Worm (Caenorhabditis elegans): Measurements from ENCODE around the gene Y59C2A.1.
"Not testable (repeated sequence)": the region's sequence is repeated elsewhere in the genome, so short reads cannot be mapped to it uniquely, and the experiment has no call there.

The Y59C2A.1 gene

DNA sequence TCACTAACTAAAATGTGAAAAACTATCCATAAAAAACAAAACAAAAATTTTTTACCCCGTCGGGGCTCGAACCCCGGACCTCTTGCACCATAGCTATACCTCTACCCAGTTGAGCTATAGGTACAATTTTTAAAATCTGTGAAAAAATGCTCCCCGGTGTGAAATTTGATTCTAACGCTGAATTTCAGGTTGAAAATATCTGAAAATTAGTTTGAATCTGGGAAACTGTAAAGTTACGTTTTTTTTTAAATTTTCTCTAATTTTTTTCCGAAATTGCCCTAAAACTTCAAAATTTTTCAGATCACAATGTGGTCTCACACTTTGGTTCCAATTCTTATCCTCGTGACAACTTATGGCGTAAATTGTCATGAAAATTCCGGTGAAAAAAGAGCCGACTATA lies at the start of gene Y59C2A.1:
Gene Y59C2A.1, plus strand, starts transcription at position 301 of the 400 bp plus-strand sequence.
- TF ChIP-seq sem-2 (GFP tag; optimal IDR thresholded peaks at IDR 0.05): no peak

DNA sequence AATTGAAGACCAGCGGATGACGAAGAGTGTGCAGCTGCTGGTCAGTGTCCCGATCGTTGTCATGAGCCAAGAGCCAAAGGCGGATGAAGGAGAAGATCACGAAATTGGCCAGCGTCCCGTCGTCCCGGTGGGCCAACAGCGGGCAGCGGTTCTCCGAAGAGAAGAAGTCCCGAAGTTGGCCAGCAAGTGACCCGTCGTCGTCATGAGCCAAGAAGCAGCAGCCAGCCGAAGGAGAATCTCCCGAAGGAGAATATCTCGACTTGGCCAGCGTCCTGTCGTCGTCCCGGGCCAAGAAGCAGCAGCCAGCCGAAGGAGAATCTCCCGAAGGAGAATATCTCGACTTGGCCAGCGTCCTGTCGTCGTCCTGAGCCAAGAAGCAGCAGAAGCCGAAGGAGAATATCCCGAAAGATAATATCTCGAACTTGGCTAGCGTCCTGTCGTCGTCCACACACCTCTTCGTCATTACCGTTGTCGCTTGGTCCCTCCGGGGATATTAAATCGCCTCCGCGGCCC lies 44.5 kb upstream of the Y59C2A.1 start, which contains the start of gene C33C12.11:
Gene C33C12.11, minus strand, starts transcription at position 463 of the 513 bp plus-strand sequence.
- TF ChIP-seq snpc-4, nhr-28, mls-2 (tag; optimal IDR thresholded peaks at IDR 0.05): not testable (repeated sequence)

DNA sequence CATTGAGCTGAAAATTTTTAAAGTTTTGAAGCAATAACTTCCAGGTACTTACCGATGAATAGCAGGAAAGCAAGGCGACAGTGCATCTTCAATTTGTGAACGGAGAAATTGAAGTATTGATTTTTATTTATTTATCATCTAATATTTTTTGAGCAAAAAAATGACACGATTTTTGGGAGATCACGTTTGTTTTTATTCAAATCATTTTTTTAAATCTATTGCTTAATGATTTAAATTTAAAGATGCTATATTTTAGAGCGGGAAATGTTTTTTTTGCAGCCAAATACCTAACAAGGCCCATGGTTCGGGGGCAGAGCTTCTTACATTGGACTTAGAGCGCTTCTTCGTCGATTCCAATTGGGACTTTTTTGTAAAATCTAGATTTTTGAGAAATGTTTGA lies 41.5 kb upstream of the Y59C2A.1 start, which contains the start of gene C33C12.4:
Gene C33C12.4, minus strand, starts transcription at position 101 of the 400 bp plus-strand sequence.
- TF ChIP-seq cnd-1 (tag; optimal IDR thresholded peaks at IDR 0.05) (no peak), ceh-83 (GFP tag; optimal IDR thresholded peaks at IDR 0.05) (no peak), nhr-76 (tag; optimal IDR thresholded peaks at IDR 0.05) (no peak), M03D4.4 (tag; optimal IDR thresholded peaks at IDR 0.05) (no peak), elt-1 (tag; optimal IDR thresholded peaks at IDR 0.05; ENCODE audit: borderline replicate concordance, insufficient read depth) (no peak), drap-1 (GFP tag; optimal IDR thresholded peaks at IDR 0.05) (no peak), ces-1 (GFP tag; optimal IDR thresholded peaks at IDR 0.05) (no peak)

DNA sequence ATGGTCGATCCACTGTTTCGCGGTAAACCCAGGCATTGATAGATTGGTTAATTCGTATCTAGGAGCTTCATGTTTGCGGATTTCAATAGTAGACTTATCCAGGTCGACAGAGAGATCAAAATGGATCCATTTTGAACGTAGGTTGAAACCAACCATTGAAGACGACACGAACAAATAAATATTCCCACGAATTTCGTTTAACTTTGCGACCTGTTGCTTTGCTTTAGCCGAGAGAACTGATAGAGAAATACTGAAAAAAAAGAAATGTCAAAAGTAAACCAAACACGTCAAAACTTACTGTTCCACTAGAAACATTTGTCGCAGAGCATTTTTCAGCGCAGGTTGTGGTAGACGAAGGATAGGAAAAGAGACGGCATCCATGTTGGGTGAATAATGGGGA lies 39.5 kb upstream of the Y59C2A.1 start, which contains the start of gene fbxb-38:
Gene fbxb-38, minus strand, starts transcription at position 390 of the 400 bp plus-strand sequence.
- TF ChIP-seq blmp-1 (tag; optimal IDR thresholded peaks at IDR 0.05) (no peak), nhr-76 (tag; optimal IDR thresholded peaks at IDR 0.05) (no peak), sem-2 (GFP tag; optimal IDR thresholded peaks at IDR 0.05) (no peak), ceh-43 (GFP tag; optimal IDR thresholded peaks at IDR 0.05) (no peak), elt-1 (tag; optimal IDR thresholded peaks at IDR 0.05; ENCODE audit: borderline replicate concordance, insufficient read depth) (no peak), lsy-2 (tag; optimal IDR thresholded peaks at IDR 0.05) (no peak), hlh-1 (tag; optimal IDR thresholded peaks at IDR 0.05) (no peak), mep-1 (tag; optimal IDR thresholded peaks at IDR 0.05) (no peak), ztf-11 (tag; optimal IDR thresholded peaks at IDR 0.05) (no peak)

DNA sequence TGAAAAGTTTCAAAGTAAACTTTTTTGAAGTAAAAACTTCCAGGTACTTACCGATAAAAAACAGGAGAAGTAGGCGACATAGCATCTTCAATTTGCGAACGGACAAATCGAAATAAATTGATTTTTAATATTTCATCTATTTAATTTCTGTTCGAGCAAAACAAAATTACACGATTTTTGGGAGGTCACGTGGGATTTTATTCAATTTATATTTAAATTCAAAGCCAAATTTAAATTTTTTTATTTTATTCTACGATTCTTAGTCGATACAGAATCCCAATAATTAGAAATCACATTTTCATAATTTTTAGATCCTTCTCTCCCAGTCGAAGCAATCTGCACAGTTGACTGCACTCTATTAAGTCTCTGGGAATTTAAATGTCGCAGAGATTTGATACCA lies 37.8 kb upstream of the Y59C2A.1 start, which contains the start of gene C33C12.12:
Gene C33C12.12, minus strand, starts transcription at position 101 of the 400 bp plus-strand sequence.
- TF ChIP-seq elt-3 (tag; optimal IDR thresholded peaks at IDR 0.05) (no peak), ceh-83 (GFP tag; optimal IDR thresholded peaks at IDR 0.05) (no peak), tbx-8 (GFP tag; optimal IDR thresholded peaks at IDR 0.05) (no peak), lsy-2 (tag; optimal IDR thresholded peaks at IDR 0.05) (no peak), mls-2 (tag; optimal IDR thresholded peaks at IDR 0.05) (no peak), unc-62 (GFP tag; optimal IDR thresholded peaks at IDR 0.05) (no peak), lin-32 (GFP tag; optimal IDR thresholded peaks at IDR 0.05) (no peak), snpc-4 (tag; optimal IDR thresholded peaks at IDR 0.05) (no peak), unc-120 (tag; optimal IDR thresholded peaks at IDR 0.05; ENCODE audit: poor library complexity, severe bottlenecking) (no peak), blmp-1 (tag; optimal IDR thresholded peaks at IDR 0.05) (no peak), sptf-1 (tag; optimal IDR thresholded peaks at IDR 0.05) (no peak), ceh-39 (tag; optimal IDR thresholded peaks at IDR 0.05) (no peak), sem-2 (GFP tag; optimal IDR thresholded peaks at IDR 0.05) (no peak), mep-1 (tag; optimal IDR thresholded peaks at IDR 0.05) (no peak), zip-8 (tag; optimal IDR thresholded peaks at IDR 0.05) (no peak), nhr-12 (tag; optimal IDR thresholded peaks at IDR 0.05) (no peak)

DNA sequence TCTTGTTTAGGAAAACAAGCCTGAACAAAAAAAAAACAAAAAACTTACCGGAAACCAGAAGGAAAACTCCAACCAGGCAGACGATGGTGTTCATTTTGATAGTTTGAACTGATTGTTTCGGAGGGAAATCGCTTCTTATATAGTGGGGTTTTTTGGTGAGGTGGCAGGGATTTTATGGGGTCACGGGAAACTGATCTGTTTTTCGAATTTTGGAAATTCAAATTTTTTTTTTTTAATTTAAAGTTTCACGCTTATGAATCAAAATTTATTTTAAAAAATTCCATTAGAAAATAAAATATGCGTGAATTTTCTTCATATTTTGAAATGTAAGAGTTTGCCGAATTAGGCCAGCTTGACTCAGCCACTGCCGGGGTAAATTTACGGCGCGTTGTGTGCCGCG lies 32.5 kb upstream of the Y59C2A.1 start, which contains the start of gene C33C12.7:
Gene C33C12.7, minus strand, starts transcription at position 101 of the 400 bp plus-strand sequence.
- TF ChIP-seq mls-2 (tag; optimal IDR thresholded peaks at IDR 0.05) (no peak), nhr-2 (tag; optimal IDR thresholded peaks at IDR 0.05) (no peak), flh-1 (GFP tag; optimal IDR thresholded peaks at IDR 0.05) (no peak), blmp-1 (tag; optimal IDR thresholded peaks at IDR 0.05) (no peak), snpc-4 (tag; optimal IDR thresholded peaks at IDR 0.05) (no peak), mab-5 (tag; optimal IDR thresholded peaks at IDR 0.05) (no peak), hlh-1 (tag; optimal IDR thresholded peaks at IDR 0.05) (no peak), zip-8 (tag; optimal IDR thresholded peaks at IDR 0.05) (no peak), sptf-1 (tag; optimal IDR thresholded peaks at IDR 0.05) (no peak), lin-13 (tag; optimal IDR thresholded peaks at IDR 0.05) (no peak), cnd-1 (tag; optimal IDR thresholded peaks at IDR 0.05) (no peak), drap-1 (GFP tag; optimal IDR thresholded peaks at IDR 0.05) (no peak), lsy-2 (tag; optimal IDR thresholded peaks at IDR 0.05) (no peak), ham-2 (GFP tag; optimal IDR thresholded peaks at IDR 0.05) (no peak), tbx-8 (GFP tag; optimal IDR thresholded peaks at IDR 0.05) (no peak)
